Worm (Caenorhabditis elegans) whole organism, L3 larva: Measurements from ENCODE around the gene dot-1.2.

Experiments
- R02D3.7 ChIP-seq: fragments of 150-350 bp; optimal IDR thresholded peaks from 2 replicates; lab custom pipeline; 2014; ENCODE audit warnings: missing biosample characterization, missing genetic modification characterization
- aly-2 ChIP-seq: fragments of 150-350 bp; optimal IDR thresholded peaks from 2 replicates; lab custom pipeline; 2014; ENCODE audit warnings: missing biosample characterization, missing genetic modification characterization
- ama-1 ChIP-seq: fragments of 150-350 bp; optimal IDR thresholded peaks from 2 replicates; lab custom pipeline; 2018
- ceh-28 ChIP-seq: fragments of 150-350 bp; optimal IDR thresholded peaks from 2 replicates; lab custom pipeline; 2014; ENCODE audit warnings: missing biosample characterization, missing genetic modification reagents, missing genetic modification characterization
- ceh-82 ChIP-seq: fragments of 150-350 bp; optimal IDR thresholded peaks from 2 replicates; lab custom pipeline; 2014; ENCODE audit warnings: missing biosample characterization, missing genetic modification characterization
- ceh-9 ChIP-seq: sonication (generic microtip); optimal IDR thresholded peaks from 2 replicates; lab custom pipeline; 2018; ENCODE audit warnings: missing biosample characterization, missing genetic modification characterization
- daf-12 ChIP-seq: fragments of 150-350 bp; optimal IDR thresholded peaks from 2 replicates; lab custom pipeline; 2014; ENCODE audit warnings: missing biosample characterization, missing genetic modification reagents, missing genetic modification characterization
- egl-5 ChIP-seq: fragments of 150-350 bp; optimal IDR thresholded peaks from 2 replicates; lab custom pipeline; 2017; ENCODE audit warnings: missing biosample characterization, missing genetic modification reagents, missing genetic modification characterization, inconsistent platforms
- elt-1 ChIP-seq: fragments of 150-350 bp; optimal IDR thresholded peaks from 2 replicates; lab custom pipeline; 2014; ENCODE audit warnings: missing biosample characterization, missing genetic modification characterization
- elt-2 ChIP-seq: sonication (generic microtip); optimal IDR thresholded peaks from 2 replicates; lab custom pipeline; 2016; ENCODE audit warnings: missing genetic modification reagents, mild to moderate bottlenecking, missing genetic modification characterization, missing compliant biosample characterization
- eor-1 ChIP-seq, 2 experiments: fragments of 150-350 bp; optimal IDR thresholded peaks; 2 replicates each; lab custom pipeline; 2014 to 2018; ENCODE audit warnings: missing biosample characterization in 2 of 2, missing genetic modification characterization in 2 of 2
- fkh-2 ChIP-seq: fragments of 150-350 bp; optimal IDR thresholded peaks from 2 replicates; lab custom pipeline; 2014; ENCODE audit warnings: missing biosample characterization, missing genetic modification reagents, missing genetic modification characterization
- fos-1 ChIP-seq: fragments of 150-350 bp; optimal IDR thresholded peaks from 2 replicates; lab custom pipeline; 2014; ENCODE audit warnings: missing biosample characterization, missing genetic modification characterization
- hmg-11 ChIP-seq: sonication (generic microtip); optimal IDR thresholded peaks from 2 replicates; lab custom pipeline; 2016; ENCODE audit warnings: missing genetic modification characterization, missing compliant biosample characterization
- jun-1 ChIP-seq: fragments of 150-350 bp; optimal IDR thresholded peaks from 2 replicates; lab custom pipeline; 2014; ENCODE audit warnings: missing biosample characterization, missing genetic modification reagents, missing genetic modification characterization
- lin-15B ChIP-seq: fragments of 150-350 bp; optimal IDR thresholded peaks from 2 replicates; lab custom pipeline; 2014; ENCODE audit warnings: missing biosample characterization, missing genetic modification characterization
- lin-39 ChIP-seq: fragments of 150-350 bp; optimal IDR thresholded peaks from 2 replicates; lab custom pipeline; 2018; ENCODE audit warnings: missing biosample characterization, missing genetic modification reagents, missing genetic modification characterization
- lsy-12 ChIP-seq: sonication (generic microtip); optimal IDR thresholded peaks from 2 replicates; lab custom pipeline; 2016; ENCODE audit warnings: mild to moderate bottlenecking, missing genetic modification characterization, missing compliant biosample characterization
- mdl-1 ChIP-seq: fragments of 150-350 bp; optimal IDR thresholded peaks from 2 replicates; lab custom pipeline; 2014; ENCODE audit warnings: missing biosample characterization, missing genetic modification characterization
- mml-1 ChIP-seq: fragments of 150-350 bp; sonication (generic microtip); optimal IDR thresholded peaks from 3 replicates; lab custom pipeline; 2014; ENCODE audit warnings: missing biosample characterization, missing genetic modification characterization
- nfya-1 ChIP-seq: sonication (generic microtip); optimal IDR thresholded peaks from 2 replicates; lab custom pipeline; 2017; ENCODE audit warnings: missing genetic modification characterization, mild to moderate bottlenecking, missing compliant biosample characterization, antibody characterized with exemption, moderate library complexity; ENCODE audit not compliant: insufficient read depth
- nhr-11 ChIP-seq: fragments of 150-350 bp; optimal IDR thresholded peaks from 2 replicates; lab custom pipeline; 2014; ENCODE audit warnings: missing biosample characterization, missing genetic modification characterization
- nhr-12 ChIP-seq: fragments of 150-350 bp; optimal IDR thresholded peaks from 2 replicates; lab custom pipeline; 2014; ENCODE audit warnings: missing biosample characterization, missing genetic modification characterization
- nhr-23 ChIP-seq: fragments of 150-350 bp; optimal IDR thresholded peaks from 2 replicates; lab custom pipeline; 2014; ENCODE audit warnings: missing biosample characterization, missing genetic modification reagents, missing genetic modification characterization
- nhr-237 ChIP-seq: fragments of 150-350 bp; optimal IDR thresholded peaks from 2 replicates; lab custom pipeline; 2014; ENCODE audit warnings: missing biosample characterization, missing genetic modification characterization
- nhr-25 ChIP-seq: sonication (generic microtip); optimal IDR thresholded peaks from 2 replicates; lab custom pipeline; 2017; ENCODE audit warnings: missing biosample characterization, missing genetic modification characterization
- nhr-43 ChIP-seq: sonication (generic microtip); optimal IDR thresholded peaks from 2 replicates; lab custom pipeline; 2016; ENCODE audit warnings: mild to moderate bottlenecking, missing genetic modification characterization, missing compliant biosample characterization; ENCODE audit not compliant: poor library complexity, severe bottlenecking
- nhr-76 ChIP-seq: fragments of 150-350 bp; sonication (generic microtip); optimal IDR thresholded peaks from 5 replicates; lab custom pipeline; 2014; ENCODE audit warnings: missing biosample characterization, missing genetic modification characterization
- nhr-77 ChIP-seq: fragments of 150-350 bp; optimal IDR thresholded peaks from 2 replicates; lab custom pipeline; 2014; ENCODE audit warnings: missing biosample characterization, missing genetic modification characterization
- pha-4 ChIP-seq: fragments of 150-350 bp; optimal IDR thresholded peaks from 2 replicates; lab custom pipeline; 2014; ENCODE audit warnings: missing biosample characterization, missing genetic modification reagents, missing genetic modification characterization
- pqm-1 ChIP-seq: fragments of 150-350 bp; optimal IDR thresholded peaks from 2 replicates; lab custom pipeline; 2017; ENCODE audit warnings: missing biosample characterization, missing genetic modification characterization, inconsistent platforms
- sea-2 ChIP-seq: fragments of 150-350 bp; sonication (generic microtip); optimal IDR thresholded peaks from 4 replicates; lab custom pipeline; 2014; ENCODE audit warnings: missing biosample characterization, missing genetic modification reagents, missing genetic modification characterization
- skn-1 ChIP-seq: fragments of 150-350 bp; optimal IDR thresholded peaks from 2 replicates; lab custom pipeline; 2014; ENCODE audit warnings: missing biosample characterization, missing genetic modification characterization
- snpc-4 ChIP-seq: fragments of 150-350 bp; optimal IDR thresholded peaks from 2 replicates; lab custom pipeline; 2014; ENCODE audit warnings: missing biosample characterization, missing genetic modification characterization
- tbx-2 ChIP-seq: sonication (generic microtip); optimal IDR thresholded peaks from 2 replicates; lab custom pipeline; 2016; ENCODE audit warnings: mild to moderate bottlenecking, missing genetic modification characterization, missing compliant biosample characterization
- unc-39 ChIP-seq: sonication (generic microtip); optimal IDR thresholded peaks from 4 replicates; lab custom pipeline; 2017; ENCODE audit warnings: missing biosample characterization, missing genetic modification characterization
- unc-62 ChIP-seq: fragments of 150-350 bp; sonication (generic microtip); optimal IDR thresholded peaks from 4 replicates; lab custom pipeline; 2014; ENCODE audit warnings: missing biosample characterization, missing genetic modification reagents, missing genetic modification characterization
- ztf-11 ChIP-seq: fragments of 150-350 bp; optimal IDR thresholded peaks from 2 replicates; lab custom pipeline; 2014; ENCODE audit warnings: missing biosample characterization, missing genetic modification characterization

Gene dot-1.2

DNA sequence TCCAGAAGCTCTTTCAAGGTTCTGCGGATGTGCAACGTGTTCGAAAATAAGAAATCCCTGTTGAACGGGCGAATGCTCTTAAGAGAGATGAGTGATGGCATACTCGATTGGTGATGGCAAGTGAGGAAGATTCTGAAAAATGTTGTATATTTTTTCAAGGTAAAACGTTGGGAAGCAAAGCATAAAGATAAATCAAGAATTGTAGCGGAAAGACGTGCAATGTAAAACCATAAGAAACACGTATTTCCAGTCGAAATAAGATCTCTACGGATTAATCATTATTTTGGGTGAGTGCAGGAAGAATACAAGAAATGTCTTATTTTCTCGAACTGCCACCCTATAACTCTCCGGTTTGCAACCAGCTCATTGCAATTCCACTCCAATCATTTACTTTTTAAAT, at the start of gene dot-1.2:
TSS of gene dot-1.2 (minus strand) at position 101 of the 400 bp plus-strand sequence.
- TF ChIP-seq ceh-28 (tag; lab: Kevin White, UChicago) (no peak), ceh-82 (tag; lab: Kevin White, UChicago) (no peak), nhr-237 (no peak), lin-15B (tag; lab: Kevin White, UChicago) (no peak), ama-1 (lab: Kevin White, UChicago) (no peak), elt-1 (no peak), nhr-23 (tag; lab: Kevin White, UChicago) (no peak), nhr-12 (tag; lab: Kevin White, UChicago) (no peak), fos-1 (tag; lab: Kevin White, UChicago) (no peak), lsy-12 (tag; lab: Kevin White, UChicago) (no peak), aly-2 (tag; lab: Kevin White, UChicago) (no peak), egl-5 (tag; lab: Kevin White, UChicago) (no peak)
- TF ChIP-seq, all 47 proteins: peak for 0

DNA sequence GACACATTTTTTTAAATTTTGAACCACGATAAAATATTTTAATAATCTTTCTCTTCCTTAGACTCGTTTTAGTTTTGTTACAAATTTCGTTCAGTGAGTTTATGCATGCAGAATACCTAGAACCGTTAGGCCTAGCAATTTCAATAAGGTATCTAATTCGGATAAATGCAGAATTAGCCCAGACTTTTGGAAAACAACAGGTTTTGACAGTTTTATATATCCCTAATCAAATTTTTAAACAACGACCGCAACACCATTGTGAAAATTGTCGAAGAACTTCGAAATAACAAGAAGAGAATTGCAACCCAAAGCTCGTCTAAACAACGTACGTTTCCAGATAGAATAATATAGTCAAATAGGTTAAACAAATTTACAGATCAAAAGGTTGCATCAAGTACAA, 48.8 kb upstream of the dot-1.2 start, which contains the start of gene Y62H9A.16:
TSS of gene Y62H9A.16 (plus strand) at position 301 of the 400 bp plus-strand sequence.
- TF ChIP-seq unc-39 (no peak), fkh-2 (no peak), eor-1 (tag; optimal IDR thresholded peaks at IDR 0.05; lab: Kevin White, UChicago) (no peak), hmg-11 (no peak), nhr-43 (tag; lab: Kevin White, UChicago) (no peak), pqm-1 (tag; lab: Kevin White, UChicago) (no peak), unc-62 (GFP tag; lab: Kevin White, UChicago) (no peak)

DNA sequence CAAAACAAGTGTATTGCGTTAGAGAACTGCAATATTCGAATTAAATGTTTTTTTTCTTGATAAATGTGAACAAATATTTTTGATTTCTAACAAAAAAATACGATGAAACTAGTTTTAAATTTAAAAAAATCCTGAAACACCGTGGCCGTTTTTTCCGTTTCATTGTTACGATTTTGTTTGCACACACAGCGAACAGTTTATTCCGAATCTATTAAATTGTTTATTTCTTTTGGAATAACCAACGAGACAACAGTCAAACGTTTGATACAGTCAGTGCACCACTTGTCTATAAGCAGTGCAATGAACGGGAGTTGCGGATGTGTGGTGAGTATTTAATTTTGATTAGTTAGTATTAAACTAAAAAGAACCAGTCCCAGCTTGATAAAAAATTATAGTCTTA, 47.5 kb upstream of the dot-1.2 start, which contains the start of gene Y62H9A.13:
TSS of gene Y62H9A.13 (plus strand) at position 301 of the 400 bp plus-strand sequence.
- TF ChIP-seq nhr-237 (no peak), nfya-1 (no peak), ama-1 (lab: Kevin White, UChicago) (no peak), unc-62 (GFP tag; lab: Kevin White, UChicago) (no peak), R02D3.7 (tag; lab: Kevin White, UChicago) (no peak), nhr-77 (tag; lab: Kevin White, UChicago) (no peak), pha-4 (tag; lab: Kevin White, UChicago) (no peak), unc-39 (no peak), skn-1 (tag; lab: Kevin White, UChicago) (no peak), ztf-11 (tag; lab: Kevin White, UChicago) (no peak), jun-1 (tag; lab: Kevin White, UChicago) (no peak), daf-12 (tag; lab: Kevin White, UChicago) (no peak), elt-2 (tag; lab: Kevin White, UChicago) (no peak), ceh-28 (tag; lab: Kevin White, UChicago) (no peak), ceh-82 (tag; lab: Kevin White, UChicago) (no peak)

DNA sequence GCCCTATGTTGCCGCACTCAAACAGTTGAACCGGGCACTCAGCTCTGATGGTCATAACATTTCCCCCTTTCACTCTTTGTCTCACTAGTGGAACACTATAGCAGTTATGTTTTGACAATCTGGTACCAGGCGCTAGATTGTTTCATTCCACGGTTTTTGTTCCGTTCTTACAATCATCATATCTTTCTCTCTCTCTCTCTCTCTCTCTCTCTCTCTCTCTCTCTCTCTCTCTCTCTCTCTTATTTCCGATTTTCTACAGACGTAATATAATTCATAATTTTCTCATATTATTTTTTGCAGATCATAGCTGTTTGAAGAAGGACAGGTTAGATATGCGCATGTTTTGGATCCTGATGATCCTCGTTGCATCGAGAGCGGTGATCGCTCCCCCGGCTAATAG, 44.7 kb upstream of the dot-1.2 start, which contains the start of gene Y62H9A.12:
TSS of gene Y62H9A.12 (plus strand) at position 301 of the 400 bp plus-strand sequence.
- TF ChIP-seq ceh-28 (tag; lab: Kevin White, UChicago) (no peak), unc-62 (GFP tag; lab: Kevin White, UChicago) (no peak), nhr-237 (no peak)
- TF ChIP-seq, all 47 proteins: peak for 0

ce11 chrX:11910046-11910445, 40.9 kb upstream of the dot-1.2 start, which contains the start of gene Y62H9A.15:
TSS of gene Y62H9A.15 (minus strand) at chrX:11910145.
- TF ChIP-seq elt-2 (tag; lab: Kevin White, UChicago), result peak; percentile 73
- no peak for TF ChIP-seq lin-39

DNA sequence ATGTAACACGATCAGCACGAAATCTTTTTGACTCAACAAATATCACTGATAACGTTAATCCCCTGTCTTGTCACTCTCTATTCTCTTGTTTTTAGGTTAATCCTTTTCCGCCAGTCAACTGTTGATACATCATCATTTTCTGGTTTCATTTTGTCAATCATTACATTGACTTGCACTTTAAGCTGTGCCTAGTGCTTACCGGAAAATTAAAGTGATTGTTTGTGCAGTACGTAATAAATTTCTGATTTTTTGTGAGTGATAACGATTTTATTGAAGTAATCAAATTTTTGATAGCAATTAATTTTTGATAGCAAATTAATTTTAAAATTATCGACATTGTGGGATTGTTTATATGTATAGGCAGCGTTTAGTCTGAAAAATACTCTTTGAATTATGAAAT, 40.0 kb upstream of the dot-1.2 start:
- TF ChIP-seq snpc-4 (tag; lab: Kevin White, UChicago) (no peak), lsy-12 (tag; lab: Kevin White, UChicago) (no peak), nhr-11 (tag; lab: Kevin White, UChicago) (no peak), ztf-11 (tag; lab: Kevin White, UChicago) (no peak), jun-1 (tag; lab: Kevin White, UChicago) (no peak), ceh-9 (tag; lab: Kevin White, UChicago) (no peak), nhr-43 (tag; lab: Kevin White, UChicago) (no peak), aly-2 (tag; lab: Kevin White, UChicago) (no peak), tbx-2 (tag; lab: Kevin White, UChicago) (no peak), nhr-25 (tag; lab: Kevin White, UChicago) (no peak), pqm-1 (tag; lab: Kevin White, UChicago) (peak; percentile 80), mml-1 (tag; lab: Kevin White, UChicago) (no peak), elt-1 (no peak), elt-2 (tag; lab: Kevin White, UChicago) (peak; percentile 89), unc-62 (GFP tag; lab: Kevin White, UChicago) (no peak), skn-1 (tag; lab: Kevin White, UChicago) (peak; percentile 7), pha-4 (tag; lab: Kevin White, UChicago) (peak; percentile 37), sea-2 (GFP tag; lab: Kevin White, UChicago) (no peak), mdl-1 (tag; lab: Kevin White, UChicago) (no peak), nhr-23 (tag; lab: Kevin White, UChicago) (no peak), nhr-76 (tag; lab: Kevin White, UChicago) (no peak), eor-1 (tag; optimal IDR thresholded peaks at IDR 0.05; lab: Kevin White, UChicago) (no peak)
- TF ChIP-seq, all 47 proteins: peak for 4
